Worm (Caenorhabditis elegans): ENCODE data around the gene K05G3.1.

- TF ChIP-seq lin-13 (GFP tag; optimal IDR thresholded peaks at IDR 0.05) (no peak), aly-2 (tag; optimal IDR thresholded peaks at IDR 0.05) (no peak), nhr-6 (tag; optimal IDR thresholded peaks at IDR 0.05) (no peak), ZK546.5 (tag; optimal IDR thresholded peaks at IDR 0.05) (no peak), dmd-4 (tag; optimal IDR thresholded peaks at IDR 0.05) (no peak), unc-62 (GFP tag; optimal IDR thresholded peaks at IDR 0.05) (no peak), fos-1 (tag; optimal IDR thresholded peaks at IDR 0.05) (no peak), unc-39 (tag; optimal IDR thresholded peaks at IDR 0.05) (no peak), nhr-129 (tag; optimal IDR thresholded peaks at IDR 0.05) (no peak), zag-1 (tag; optimal IDR thresholded peaks at IDR 0.05) (no peak), ceh-82 (tag; optimal IDR thresholded peaks at IDR 0.05) (no peak)
Observed at ce11 chrX:16533860-16534259, 32.7 kb downstream of the K05G3.1 start.
